Worm (Caenorhabditis elegans): ENCODE data around the gene nhr-27.

ce11 chrX:12726129-12726528, 82.0 kb downstream of the nhr-27 start:
- TF ChIP-seq ces-1 (GFP tag; optimal IDR thresholded peaks at IDR 0.05) (no peak), mdl-1 (tag; optimal IDR thresholded peaks at IDR 0.05) (no peak), nhr-237 (tag; optimal IDR thresholded peaks at IDR 0.05) (no peak), ceh-82 (tag; optimal IDR thresholded peaks at IDR 0.05) (no peak), skn-1 (tag; optimal IDR thresholded peaks at IDR 0.05) (no peak), jun-1 (tag; optimal IDR thresholded peaks at IDR 0.05) (no peak)
